Fruit fly (Drosophila melanogaster): Measurements from ENCODE around the gene CG8149.

Gene CG8149

DNA sequence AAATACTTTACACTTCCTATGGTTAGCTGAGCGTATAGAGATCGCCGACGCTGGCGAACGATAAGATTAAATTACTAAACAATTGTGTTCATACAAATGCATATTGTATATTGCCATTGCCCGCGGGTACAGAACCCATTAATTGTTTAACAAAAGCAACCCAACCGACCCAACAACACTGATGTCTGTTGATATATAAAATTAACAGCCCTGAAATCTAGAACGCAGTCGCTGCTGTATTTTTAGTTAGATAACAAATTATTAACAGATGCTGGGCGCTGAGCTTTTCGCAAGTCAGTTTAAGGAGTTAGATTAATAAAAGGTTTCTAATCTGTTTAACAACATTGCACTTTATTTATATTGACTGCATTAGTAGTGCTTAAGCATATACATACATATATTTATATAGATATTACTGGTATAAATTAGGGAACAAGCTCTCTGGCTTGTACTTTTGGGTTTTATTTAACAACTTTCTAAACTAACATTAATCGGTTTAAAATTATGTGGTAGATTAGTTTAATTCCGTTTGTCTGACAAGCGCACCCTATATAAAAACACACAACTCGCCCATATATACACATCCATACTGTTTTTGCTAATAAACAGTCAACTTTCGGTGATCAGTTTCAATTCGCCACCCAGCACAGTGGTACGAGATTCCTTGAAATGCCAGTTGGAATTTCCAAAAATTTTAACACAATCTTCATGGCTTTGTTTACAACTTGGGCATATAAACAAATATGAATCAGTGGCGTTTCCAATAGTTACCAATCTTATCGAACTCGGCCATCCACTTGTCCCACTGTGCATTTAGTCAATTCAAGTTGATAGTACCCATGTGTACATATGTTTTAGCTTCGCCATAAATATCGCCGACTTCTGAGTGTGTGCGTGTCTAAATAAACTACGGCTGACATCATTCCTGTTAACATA, 23.7 kb downstream of the CG8149 start (continued):
- peak; percentile 85 for TF ChIP-seq CG31627 (GFP tag; optimal IDR thresholded peaks at IDR 0.05)
- no peak for TF ChIP-seq Hr39 (GFP tag; optimal IDR thresholded peaks at IDR 0.05)
- no peak for TF ChIP-seq CG9139 (GFP tag; optimal IDR thresholded peaks at IDR 0.05)
- peak; percentile 98 for TF ChIP-seq Eip78C (GFP tag)
- peak; percentile 85 for TF ChIP-seq CG10669 (GFP tag; optimal IDR thresholded peaks at IDR 0.05)
- TF ChIP-seq CG32006 (GFP tag; optimal IDR thresholded peaks at IDR 0.05), result no peak
- TF ChIP-seq Gug (GFP tag; IDR thresholded peaks at IDR 0.05), result peak; percentile 90
- peak; percentile 75 for TF ChIP-seq spab (GFP tag; optimal IDR thresholded peaks at IDR 0.05)
- TF ChIP-seq Sox102F (GFP tag; optimal IDR thresholded peaks at IDR 0.05), result no peak
- peak; percentile 88 for TF ChIP-seq net (GFP tag; optimal IDR thresholded peaks at IDR 0.05)
- peak; percentile 87 for TF ChIP-seq OdsH (GFP tag; optimal IDR thresholded peaks at IDR 0.05)
- TF ChIP-seq Blimp-1 (GFP tag; optimal IDR thresholded peaks at IDR 0.05), result peak; percentile 27
- TF ChIP-seq fd59A (GFP tag; optimal IDR thresholded peaks at IDR 0.05), result peak; percentile 28

DNA sequence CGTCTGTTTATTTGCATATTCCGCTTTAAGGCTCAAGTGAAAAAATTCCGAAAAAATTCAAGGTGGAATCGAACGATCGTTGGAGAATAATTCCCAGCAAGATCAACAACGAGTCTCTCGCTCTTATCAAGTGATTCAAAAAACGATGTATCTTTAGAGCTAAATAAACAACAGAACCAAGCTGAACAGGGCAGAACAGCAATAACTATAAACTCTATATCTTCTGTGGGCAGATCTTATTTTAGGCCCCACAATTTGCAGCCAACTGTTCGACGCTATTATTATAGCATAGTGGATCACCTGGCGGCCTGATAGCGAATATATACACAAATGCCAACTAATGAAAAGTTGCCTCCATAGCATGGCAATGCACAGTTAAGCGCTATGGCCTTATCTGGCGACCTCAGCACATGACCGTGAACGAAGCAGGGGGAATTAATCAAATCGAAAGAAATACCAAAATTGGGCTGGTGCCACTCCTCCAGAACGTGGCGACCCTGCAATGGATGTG, 25.0 kb downstream of the CG8149 start:
- TF ChIP-seq fkh (GFP tag; optimal IDR thresholded peaks at IDR 0.05), result peak; percentile 62
- peak; percentile 50 for TF ChIP-seq svp (GFP tag)
- no peak for TF ChIP-seq CG10631 (GFP tag; optimal IDR thresholded peaks at IDR 0.05)

- TF ChIP-seq acj6 (GFP tag; optimal IDR thresholded peaks at IDR 0.05) (no peak), fkh (GFP tag; optimal IDR thresholded peaks at IDR 0.05) (peak; percentile 74)
Measured at dm6 chr3R:9529913-9530312, 25.5 kb downstream of the CG8149 start.

DNA sequence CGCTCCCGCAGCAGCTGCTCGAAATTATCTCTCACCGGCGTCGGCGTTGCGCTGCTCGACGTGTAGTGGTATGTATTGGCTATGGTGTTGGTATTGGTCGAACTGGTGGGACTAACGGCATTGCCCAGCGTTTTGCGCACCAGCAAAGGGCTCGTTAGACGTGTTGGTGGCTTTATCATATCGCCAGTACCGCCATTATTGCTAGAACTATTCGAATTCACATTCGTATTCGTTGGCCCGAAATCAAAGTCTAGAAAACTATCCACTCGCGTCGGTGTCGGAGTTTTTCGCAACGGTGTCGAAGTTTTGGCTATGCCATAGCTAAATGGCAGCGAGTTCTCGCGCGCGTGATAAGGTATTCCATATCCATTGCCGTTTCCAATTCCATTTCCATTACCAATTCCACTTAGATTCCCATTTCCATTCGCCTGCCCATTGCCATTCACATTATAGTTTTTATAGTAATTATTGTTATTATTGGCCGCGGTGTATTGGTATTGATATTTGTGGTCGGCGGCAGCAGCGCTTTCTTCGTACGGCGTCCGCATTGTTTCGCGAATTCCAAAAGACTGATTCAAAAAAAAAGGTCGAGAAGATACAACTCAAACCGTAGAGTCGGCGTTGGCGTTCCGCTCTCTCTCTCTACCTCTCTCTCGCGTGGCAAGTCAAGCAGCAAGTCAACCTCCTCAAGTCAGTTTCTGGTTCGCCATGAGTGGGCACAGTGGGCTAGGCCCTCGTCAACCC, 28.2 kb downstream of the CG8149 start, which contains the start of gene by:
TSS of gene by (minus strand) at position 575 of the 744 bp plus-strand sequence.
- TF ChIP-seq CG7368 (GFP tag; optimal IDR thresholded peaks at IDR 0.05), result no peak
- TF ChIP-seq CG11762 (GFP tag; optimal IDR thresholded peaks at IDR 0.05; ENCODE audit: insufficient read depth), result no peak
- no peak for TF ChIP-seq CG8319 (GFP tag; optimal IDR thresholded peaks at IDR 0.05)
- no peak for TF ChIP-seq CG16779 (tag; optimal IDR thresholded peaks at IDR 0.05)
- TF ChIP-seq OdsH (GFP tag; optimal IDR thresholded peaks at IDR 0.05), result no peak
- no peak for TF ChIP-seq Hr39 (GFP tag; optimal IDR thresholded peaks at IDR 0.05)
- TF ChIP-seq cyc (GFP tag; optimal IDR thresholded peaks at IDR 0.05), result no peak
- no peak for TF ChIP-seq Eip93F (GFP tag; optimal IDR thresholded peaks at IDR 0.05)
- no peak for TF ChIP-seq Ets96B (tag; optimal IDR thresholded peaks at IDR 0.05)
- TF ChIP-seq lz (GFP tag; optimal IDR thresholded peaks at IDR 0.05), result no peak

DNA sequence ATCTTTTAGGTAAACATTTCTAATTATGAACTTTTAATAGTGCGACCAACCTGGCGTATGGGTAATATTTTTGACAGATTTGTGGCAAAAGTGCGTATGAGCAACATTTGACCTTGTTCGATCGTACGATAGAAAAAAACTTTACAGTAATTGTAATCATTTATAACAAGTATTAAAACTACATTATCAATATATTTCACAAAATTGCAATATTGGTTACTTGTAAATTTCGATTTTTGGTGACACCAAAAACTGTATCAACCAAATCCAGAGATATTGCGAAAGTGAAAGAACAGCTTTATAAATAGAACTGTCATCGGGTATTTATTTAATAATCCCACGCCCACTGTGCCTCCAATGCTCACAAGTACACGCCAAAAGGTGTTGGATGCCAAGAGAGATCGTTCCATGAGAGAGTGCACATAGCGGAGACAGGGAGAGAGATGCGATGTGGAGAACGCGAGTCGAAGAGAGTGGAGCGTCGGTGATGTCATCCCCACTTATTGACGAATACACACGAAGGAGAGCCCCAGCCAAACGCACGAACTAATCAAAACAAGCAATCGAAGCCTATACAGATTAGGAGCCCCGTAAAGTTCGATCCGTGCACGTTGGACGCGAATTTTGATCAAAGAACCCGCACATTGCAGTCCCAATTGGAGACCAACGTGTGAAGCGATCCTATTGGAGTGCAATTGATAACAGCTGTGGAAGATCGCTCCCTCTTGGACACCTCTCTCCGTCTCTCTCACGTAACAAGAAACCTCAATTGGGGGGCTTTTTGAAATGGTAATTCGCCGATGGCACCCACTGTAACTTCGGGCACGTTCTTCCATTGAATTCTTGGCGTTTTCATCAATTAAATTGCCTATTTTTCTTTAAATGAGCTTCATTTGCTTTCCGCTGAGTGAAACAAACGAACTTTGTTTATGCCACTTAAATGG, 29.0 kb downstream of the CG8149 start:
- TF ChIP-seq Met (GFP tag; optimal IDR thresholded peaks at IDR 0.05), result peak; percentile 98
- peak; percentile 87 for TF ChIP-seq Gug (GFP tag; IDR thresholded peaks at IDR 0.05)
- peak; percentile 94 for TF ChIP-seq CG3032 (tag; optimal IDR thresholded peaks at IDR 0.05)
- TF ChIP-seq spab (GFP tag; optimal IDR thresholded peaks at IDR 0.05), result peak; percentile 98
- TF ChIP-seq CG6276 (GFP tag; optimal IDR thresholded peaks at IDR 0.05), result peak; percentile 99
- peak; percentile 68 for TF ChIP-seq Eip93F (GFP tag; optimal IDR thresholded peaks at IDR 0.05)
- TF ChIP-seq lz (GFP tag; optimal IDR thresholded peaks at IDR 0.05), result peak; percentile 98
- peak; percentile 99 for TF ChIP-seq esn (GFP tag; optimal IDR thresholded peaks at IDR 0.05)
- TF ChIP-seq cyc (GFP tag; optimal IDR thresholded peaks at IDR 0.05), result peak; percentile 94
- peak; percentile 84 for TF ChIP-seq vri (GFP tag; optimal IDR thresholded peaks at IDR 0.05)
- peak; percentile 99 for TF ChIP-seq fkh (GFP tag; optimal IDR thresholded peaks at IDR 0.05)
- TF ChIP-seq fd59A (GFP tag; optimal IDR thresholded peaks at IDR 0.05), result peak; percentile 98
- peak; percentile 90 to 99 for TF ChIP-seq salr (GFP tag; optimal IDR thresholded peaks at IDR 0.05)
- TF ChIP-seq CG7368 (GFP tag; optimal IDR thresholded peaks at IDR 0.05), result peak; percentile 95
- peak; percentile 97 for TF ChIP-seq dac (GFP tag; optimal IDR thresholded peaks at IDR 0.05)
- peak; percentile 98 for TF ChIP-seq net (GFP tag; optimal IDR thresholded peaks at IDR 0.05)
- TF ChIP-seq fd85E (GFP tag; optimal IDR thresholded peaks at IDR 0.05), result peak; percentile 83
- TF ChIP-seq CG6854 (GFP tag; optimal IDR thresholded peaks at IDR 0.05), result peak; percentile 90
- TF ChIP-seq svp (GFP tag), result peak; percentile 99
- TF ChIP-seq CG6163 (GFP tag; IDR thresholded peaks at IDR 0.05), result peak; percentile 80
- peak; percentile 94 to 98 for TF ChIP-seq ss (GFP tag; optimal IDR thresholded peaks at IDR 0.05)

Measured in whole organism, prepupa.